Fruit fly (Drosophila melanogaster): ENCODE results near the gene CG14411.

Gene CG14411

DNA sequence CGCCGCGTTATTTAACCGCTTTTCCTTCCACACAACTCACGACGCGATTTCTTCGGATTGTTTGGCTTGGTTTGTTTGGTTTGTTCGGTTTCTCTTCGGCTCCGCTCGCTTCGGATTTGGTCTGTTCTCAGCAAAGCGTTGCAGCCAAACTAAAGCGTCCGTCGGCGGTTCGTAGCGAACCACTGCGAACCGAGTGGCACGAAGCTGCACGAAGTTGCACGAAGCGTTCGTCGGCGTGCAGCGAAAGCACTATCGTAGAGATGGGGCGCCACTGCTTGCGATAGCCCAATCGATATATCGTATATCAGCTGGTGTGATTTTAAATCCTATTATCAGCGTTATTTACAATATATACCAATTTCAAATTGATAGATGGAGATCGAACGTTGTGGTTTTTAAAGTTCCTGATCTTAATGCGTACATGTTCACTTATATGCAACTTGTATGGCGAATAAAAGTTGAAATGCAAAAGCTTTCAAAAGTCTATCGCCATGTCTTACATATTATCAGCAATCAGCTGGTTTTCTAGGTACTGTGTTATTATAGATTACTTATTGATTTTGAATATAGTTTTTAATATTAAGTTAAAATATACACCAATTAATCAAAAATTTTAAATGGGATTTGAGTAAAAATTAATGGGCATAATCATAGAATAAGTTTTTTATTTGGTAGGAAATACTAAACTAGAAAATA lies 6.4 kb upstream of the CG14411 start, which contains the start of gene rut (continued):
- peak in 1 of 2 experiments; percentile 87 for TF ChIP-seq crp (GFP tag; optimal IDR thresholded peaks at IDR 0.05)
- no peak for TF ChIP-seq CG3838 (GFP tag; optimal IDR thresholded peaks at IDR 0.05)
- peak; percentile 11 for TF ChIP-seq nom (GFP tag; optimal IDR thresholded peaks at IDR 0.05)
- TF ChIP-seq Neu2 (GFP tag; optimal IDR thresholded peaks at IDR 0.05; ENCODE audit: borderline replicate concordance), result no peak
- peak; percentile 95 for TF ChIP-seq hb (GFP tag; IDR thresholded peaks at IDR 0.05; ENCODE audit: partially characterized antibody)
- no peak for TF ChIP-seq CG32772 (GFP tag; IDR thresholded peaks at IDR 0.05)
- TF ChIP-seq Asciz (GFP tag; optimal IDR thresholded peaks at IDR 0.05), result no peak
- no peak for TF ChIP-seq GATAe (GFP tag; conservative IDR thresholded peaks at IDR 0.05)
- TF ChIP-seq Aef1 (GFP tag; IDR thresholded peaks at IDR 0.05), result no peak
- TF ChIP-seq ci (GFP tag; IDR thresholded peaks at IDR 0.05), result peak; percentile 75; the same call in 2 of the 3 replicates
- TF ChIP-seq klu (GFP tag; IDR thresholded peaks at IDR 0.05), result no peak
- TF ChIP-seq stc (GFP tag; IDR thresholded peaks at IDR 0.05), result 0 out of 2 replicates have a peak, but pooled peaks have one; percentile 26
- TF ChIP-seq MTF-1 (GFP tag; optimal IDR thresholded peaks at IDR 0.05; ENCODE audit: borderline replicate concordance), result peak; percentile 9
- TF ChIP-seq CG18599 (GFP tag; optimal IDR thresholded peaks at IDR 0.05), result peak; percentile 22
- TF ChIP-seq CG18262 (tag; optimal IDR thresholded peaks at IDR 0.05), result no peak
- no peak for TF ChIP-seq CG3163 (GFP tag; optimal IDR thresholded peaks at IDR 0.05)
- TF ChIP-seq dpn (GFP tag; optimal IDR thresholded peaks at IDR 0.05), result no peak
- no peak for TF ChIP-seq gsb-n (tag; optimal IDR thresholded peaks at IDR 0.05)
- no peak for TF ChIP-seq CG18476 (GFP tag; optimal IDR thresholded peaks at IDR 0.05)
- TF ChIP-seq CG34376 (GFP tag; optimal IDR thresholded peaks at IDR 0.05), result no peak
- TF ChIP-seq CG2120 (GFP tag; optimal IDR thresholded peaks at IDR 0.05), result peak; percentile 32
- no peak for TF ChIP-seq CG12942 (GFP tag; optimal IDR thresholded peaks at IDR 0.05)

DNA sequence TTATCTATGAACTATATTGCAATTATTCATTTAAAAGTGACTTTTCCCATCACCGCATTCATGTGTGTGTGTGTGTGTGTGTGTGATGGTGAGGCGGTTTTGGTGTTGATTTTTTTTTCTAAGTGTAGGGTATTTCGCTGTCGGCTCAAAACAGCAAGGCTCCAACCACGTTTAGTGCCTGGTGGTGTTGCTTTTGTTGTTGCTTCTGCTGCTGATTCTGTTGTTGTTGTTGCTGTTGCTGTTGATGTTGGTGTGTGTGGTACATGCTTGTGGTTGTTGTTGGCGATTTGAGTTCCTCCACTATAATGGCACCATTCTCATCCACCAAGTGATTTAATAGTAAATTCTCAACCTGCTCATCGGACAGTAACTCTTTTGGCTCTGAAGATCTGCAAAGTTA lies 4.8 kb upstream of the CG14411 start:
- no peak for TF ChIP-seq onecut (GFP tag; IDR thresholded peaks at IDR 0.05)
- no peak for TF ChIP-seq maf-S (GFP tag; optimal IDR thresholded peaks at IDR 0.05)
- TF ChIP-seq sens (GFP tag), result peak; percentile 22
- peak; percentile 88 for TF ChIP-seq CG4360 (GFP tag; IDR thresholded peaks at IDR 0.05)
- no peak for TF ChIP-seq CG9932 (GFP tag; IDR thresholded peaks at IDR 0.05)
- TF ChIP-seq dysf (GFP tag; IDR thresholded peaks at IDR 0.05), result no peak
- TF ChIP-seq D19A (tag; optimal IDR thresholded peaks at IDR 0.05), result peak; percentile 19
- no peak for TF ChIP-seq CG4617 (GFP tag; optimal IDR thresholded peaks at IDR 0.05; ENCODE audit: borderline replicate concordance)
- TF ChIP-seq CG5953 (GFP tag; IDR thresholded peaks at IDR 0.05), result no peak
- no peak for TF ChIP-seq pita (GFP tag; optimal IDR thresholded peaks at IDR 0.05)
- TF ChIP-seq row (GFP tag; IDR thresholded peaks at IDR 0.05), result 0 out of 3 replicates have a peak, but pooled peaks have one; percentile 17

DNA sequence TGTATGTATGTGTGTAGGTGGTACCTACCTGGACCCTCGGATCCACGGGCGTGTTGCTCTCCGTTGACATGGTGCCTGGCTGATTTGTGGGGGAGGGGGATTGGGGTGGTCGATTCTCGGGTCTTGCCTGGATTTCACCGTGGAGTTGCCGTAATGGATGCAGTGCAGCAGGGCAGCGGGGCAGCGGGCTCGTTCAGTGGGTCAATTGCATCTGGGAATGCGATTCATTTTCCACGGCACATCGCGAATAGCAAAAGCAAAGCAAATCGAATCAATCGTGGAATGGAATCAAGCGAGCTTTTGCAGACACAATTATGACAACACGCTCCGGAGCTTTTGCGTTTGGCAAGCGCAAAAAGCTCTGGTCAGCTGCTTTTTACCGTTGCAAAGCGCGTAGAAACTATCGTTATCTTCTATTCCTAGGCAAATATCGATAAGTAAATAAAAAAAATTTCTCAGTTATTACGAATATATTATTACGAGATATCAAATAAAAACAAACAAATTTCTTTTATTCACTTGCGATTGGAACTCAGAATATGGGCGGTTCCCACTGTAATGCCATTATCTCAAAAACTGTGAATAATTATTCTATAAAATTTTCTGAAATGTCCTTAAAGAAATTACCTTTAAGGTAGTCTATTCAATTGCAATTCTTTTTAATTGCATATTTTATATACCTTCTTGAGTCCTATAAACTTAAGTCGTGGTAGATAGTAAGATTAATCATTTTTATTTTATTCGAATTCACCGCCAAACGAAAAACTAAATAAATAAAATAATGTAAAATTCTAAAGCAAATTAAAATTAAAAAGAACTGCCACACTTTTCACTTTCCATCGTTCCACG lies 510 bp upstream of the CG14411 start, which contains the start of gene CG14408:
TSS of gene CG14408 (minus strand) at position 321 of the 849 bp plus-strand sequence.
- TF ChIP-seq ro (GFP tag; IDR thresholded peaks at IDR 0.05), result no peak
- TF ChIP-seq CG5245 (GFP tag; optimal IDR thresholded peaks at IDR 0.05), result no peak
- TF ChIP-seq sob (GFP tag; IDR thresholded peaks at IDR 0.05), result no peak
- no peak for TF ChIP-seq ab (GFP tag; optimal IDR thresholded peaks at IDR 0.05)
- TF ChIP-seq CG31441 (GFP tag; IDR thresholded peaks at IDR 0.05), result 0 out of 2 replicates have a peak, but pooled peaks have one; percentile 46
- TF ChIP-seq CG14710 (tag; optimal IDR thresholded peaks at IDR 0.05), result no peak
- no peak for TF ChIP-seq CG6791 (GFP tag; IDR thresholded peaks at IDR 0.05; ENCODE audit: partially characterized antibody)
- no peak for TF ChIP-seq slou (GFP tag; optimal IDR thresholded peaks at IDR 0.05)
- TF ChIP-seq ftz-f1 (GFP tag; optimal IDR thresholded peaks at IDR 0.05), result no peak
- no peak for TF ChIP-seq tio (GFP tag; optimal IDR thresholded peaks at IDR 0.05)
- TF ChIP-seq Doc2 (GFP tag; IDR thresholded peaks at IDR 0.05), result no peak
- peak; percentile 3 for TF ChIP-seq Nf-YB (GFP tag; optimal IDR thresholded peaks at IDR 0.05)
- TF ChIP-seq CG7786 (GFP tag; optimal IDR thresholded peaks at IDR 0.05), result no peak
- no peak for TF ChIP-seq NC2β (GFP tag; optimal IDR thresholded peaks at IDR 0.05)
- TF ChIP-seq CG6175 (GFP tag; IDR thresholded peaks at IDR 0.05), result no peak
